Worm (Caenorhabditis elegans) whole organism, early embryonic: Measurements from ENCODE around the gene gtf-2E1.

Source experiments
- B0310.2 ChIP-seq: sonication (generic microtip); optimal IDR thresholded peaks from 2 replicates; lab custom pipeline; 2016; ENCODE audit warnings: mild to moderate bottlenecking, missing genetic modification characterization, missing compliant biosample characterization
- F13C5.2 ChIP-seq: sonication (generic microtip); optimal IDR thresholded peaks from 2 replicates; lab custom pipeline; 2017; ENCODE audit warnings: mild to moderate bottlenecking, missing genetic modification characterization, inconsistent platforms, missing compliant biosample characterization
- aly-1 ChIP-seq: sonication (generic microtip); optimal IDR thresholded peaks from 2 replicates; lab custom pipeline; 2016; ENCODE audit warnings: missing genetic modification characterization, missing compliant biosample characterization
- ama-1 ChIP-seq: fragments of 150-350 bp; optimal IDR thresholded peaks from 2 replicates; lab custom pipeline; 2014
- ceh-13 ChIP-seq: fragments of 200-800 bp; sonication (Bioruptor generic); optimal IDR thresholded peaks from 2 replicates; lab custom pipeline; 2018; ENCODE audit warnings: mild to moderate bottlenecking, missing genetic modification characterization, missing compliant biosample characterization
- ceh-36 ChIP-seq: sonication (generic microtip); optimal IDR thresholded peaks from 2 replicates; lab custom pipeline; 2016; ENCODE audit warnings: missing genetic modification characterization, inconsistent platforms, missing compliant biosample characterization
- ets-7 ChIP-seq: sonication (generic microtip); optimal IDR thresholded peaks from 2 replicates; lab custom pipeline; 2016; ENCODE audit warnings: missing genotype, missing genetic modification characterization, missing compliant biosample characterization
- flt-1 ChIP-seq: fragments of 200-800 bp; sonication (Bioruptor generic); IDR thresholded peaks from 2 replicates; pipeline ENCODE4 v1.3.6; 2022; ENCODE audit warnings: missing genetic modification characterization, missing compliant biosample characterization
- hmbx-1 ChIP-seq: sonication (generic microtip); optimal IDR thresholded peaks from 2 replicates; lab custom pipeline; 2016; ENCODE audit warnings: mild to moderate bottlenecking, missing genetic modification characterization, missing compliant biosample characterization
- hmg-4 ChIP-seq: fragments of 200-800 bp; sonication (Bioruptor generic); optimal IDR thresholded peaks from 2 replicates; lab custom pipeline; 2018; ENCODE audit warnings: mild to moderate bottlenecking, missing genetic modification characterization, missing compliant biosample characterization
- hnd-1 ChIP-seq: sonication (generic microtip); optimal IDR thresholded peaks from 2 replicates; lab custom pipeline; 2016; ENCODE audit warnings: missing genetic modification characterization, missing compliant biosample characterization
- pes-1 ChIP-seq: fragments of 200-800 bp; sonication (Bioruptor generic); IDR thresholded peaks from 2 replicates; pipeline ENCODE4 v1.3.6; 2022; ENCODE audit warnings: missing genetic modification reagents, missing genetic modification characterization, missing compliant biosample characterization
- scrt-1 ChIP-seq: fragments of 200-800 bp; sonication (Bioruptor generic); IDR thresholded peaks from 2 replicates; pipeline ENCODE4 v1.3.6; 2022; ENCODE audit warnings: missing genetic modification characterization, missing compliant biosample characterization
- sea-1 ChIP-seq: fragments of 200-800 bp; sonication (Bioruptor generic); conservative IDR thresholded peaks from 2 replicates; pipeline ENCODE4 v1.3.6; 2022; ENCODE audit warnings: missing genetic modification characterization, missing compliant biosample characterization
- tbx-11 ChIP-seq: fragments of 200-800 bp; sonication (Bioruptor generic); IDR thresholded peaks from 2 replicates; pipeline ENCODE4 v1.3.6; 2022; ENCODE audit warnings: missing genetic modification characterization, missing compliant biosample characterization
- tbx-37 ChIP-seq: fragments of 200-800 bp; sonication (Bioruptor generic); conservative IDR thresholded peaks from 2 replicates; pipeline ENCODE4 v1.3.6; 2022; ENCODE audit warnings: missing genetic modification reagents, missing genetic modification characterization, missing compliant biosample characterization
- tra-4 ChIP-seq: sonication (generic microtip); optimal IDR thresholded peaks from 2 replicates; lab custom pipeline; 2017; ENCODE audit warnings: missing genetic modification characterization, missing compliant biosample characterization

gtf-2E1 gene

ce11 chrIV:17292350-17292749 lies 37.2 kb downstream of the gtf-2E1 start:
- TF ChIP-seq ama-1 (lab: Kevin White, UChicago) (no peak), B0310.2 (tag; lab: Kevin White, UChicago) (no peak), tbx-11 (no peak), hmg-4 (no peak), ceh-13 (GFP tag; lab: Kevin White, UChicago) (no peak), ceh-36 (tag; lab: Kevin White, UChicago) (no peak), hnd-1 (tag; lab: Kevin White, UChicago) (no peak)

ce11 chrIV:17293068-17293467 lies 38.0 kb downstream of the gtf-2E1 start:
- no peak for TF ChIP-seq scrt-1 (GFP tag; lab: Robert Waterston, UW)
- TF ChIP-seq flt-1 (GFP tag; lab: Robert Waterston, UW), result no peak
- no peak for TF ChIP-seq tbx-37
- no peak for TF ChIP-seq pes-1 (GFP tag; lab: Robert Waterston, UW)
- no peak for TF ChIP-seq tbx-11
- TF ChIP-seq hmbx-1, result no peak
- TF ChIP-seq F13C5.2, result no peak
- TF ChIP-seq ceh-13 (GFP tag; lab: Kevin White, UChicago), result no peak
- no peak for TF ChIP-seq B0310.2 (tag; lab: Kevin White, UChicago)
- no peak for TF ChIP-seq ama-1 (lab: Kevin White, UChicago)
- no peak for TF ChIP-seq aly-1 (tag; lab: Kevin White, UChicago)
- TF ChIP-seq tra-4 (tag; lab: Kevin White, UChicago), result no peak
- TF ChIP-seq hmg-4, result no peak

ce11 chrIV:17293679-17294078 lies 38.6 kb downstream of the gtf-2E1 start:
- TF ChIP-seq hmg-4 (no peak), hmbx-1 (no peak), ets-7 (no peak), flt-1 (GFP tag; lab: Robert Waterston, UW) (no peak), ceh-13 (GFP tag; lab: Kevin White, UChicago) (no peak), scrt-1 (GFP tag; lab: Robert Waterston, UW) (no peak), F13C5.2 (no peak), ama-1 (lab: Kevin White, UChicago) (no peak), sea-1 (GFP tag; lab: Robert Waterston, UW) (no peak), B0310.2 (tag; lab: Kevin White, UChicago) (no peak), tbx-37 (no peak), aly-1 (tag; lab: Kevin White, UChicago) (no peak)

ce11 chrIV:17294489-17294888 lies 39.4 kb downstream of the gtf-2E1 start, which contains the start of gene T28F3.5:
Gene T28F3.5 (plus strand): TSS chrIV:17294789.
- TF ChIP-seq hnd-1 (tag; lab: Kevin White, UChicago) (no peak), tbx-37 (no peak), aly-1 (tag; lab: Kevin White, UChicago) (no peak)

ce11 chrIV:17301933-17302332 lies 46.8 kb downstream of the gtf-2E1 start, which contains the start of gene ifta-2:
Gene ifta-2 (minus strand): TSS chrIV:17302033.
- TF ChIP-seq flt-1 (GFP tag; lab: Robert Waterston, UW) (no peak), hmbx-1 (no peak), tbx-37 (no peak), ets-7 (no peak), hnd-1 (tag; lab: Kevin White, UChicago) (no peak)
